Worm (Caenorhabditis elegans): ENCODE data around the gene Y45F10B.13.

DNA sequence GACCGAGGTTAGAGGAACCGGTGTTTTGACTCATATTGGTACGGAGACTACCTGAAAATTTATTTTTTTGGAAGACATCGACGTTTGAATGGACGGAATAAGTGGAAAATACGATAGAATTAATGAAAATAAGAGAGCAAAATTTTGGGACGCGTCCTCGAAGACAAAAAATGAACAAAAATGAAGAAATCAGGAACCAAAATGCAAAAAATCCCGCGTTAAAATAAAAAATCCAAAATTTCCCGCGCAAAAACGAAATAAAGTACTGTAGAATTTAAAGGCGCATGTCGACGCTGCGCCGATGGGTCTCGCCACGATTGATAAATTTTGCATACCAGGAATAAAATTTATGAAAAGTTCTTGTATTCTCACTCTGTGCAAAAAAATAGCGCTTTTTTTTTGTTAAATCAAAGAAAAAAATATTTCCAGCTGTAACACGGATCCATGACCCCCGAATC is 49.4 kb downstream of the Y45F10B.13 start, which contains the start of gene puf-3:
- no peak for TF ChIP-seq him-1 (tag; optimal IDR thresholded peaks at IDR 0.05)
- TF ChIP-seq W03F9.2 (tag; optimal IDR thresholded peaks at IDR 0.05) = no peak
